Worm (Caenorhabditis elegans): ENCODE results near the gene srx-66.

ce11 chrV:3905841-3906240 lies 13.5 kb upstream of the srx-66 start, which contains the start of gene nhr-156:
- TF ChIP-seq aptf-3 (GFP tag; IDR thresholded peaks at IDR 0.05): no peak
- TF ChIP-seq hlh-12 (tag; optimal IDR thresholded peaks at IDR 0.05): no peak
- TF ChIP-seq snpc-4 (GFP tag; optimal IDR thresholded peaks at IDR 0.05): no peak
- no peak for TF ChIP-seq snpc-4 (tag; optimal IDR thresholded peaks at IDR 0.05)
- no peak for TF ChIP-seq ceh-79 (tag; optimal IDR thresholded peaks at IDR 0.05)
- TF ChIP-seq egrh-3 (GFP tag; IDR thresholded peaks at IDR 0.05): no peak
- no peak for TF ChIP-seq ztf-26 (tag; optimal IDR thresholded peaks at IDR 0.05)
- TF ChIP-seq akir-1 (GFP tag; optimal IDR thresholded peaks at IDR 0.05): no peak
- TF ChIP-seq unc-130 (GFP tag; optimal IDR thresholded peaks at IDR 0.05): no peak
- no peak for TF ChIP-seq rcor-1 (GFP tag; IDR thresholded peaks at IDR 0.05)
- TF ChIP-seq snpc-3.4 (tag; optimal IDR thresholded peaks at IDR 0.05): no peak
- no peak for TF ChIP-seq pha-4 (tag; optimal IDR thresholded peaks at IDR 0.05)
- no peak for TF ChIP-seq nhr-90 (tag; optimal IDR thresholded peaks at IDR 0.05)

Measured in whole organism, young adult.